Fruit fly (Drosophila melanogaster): ENCODE results near the gene CG15544.

CG15544 gene

dm6 chr3R:30802115-30802682, 25.4 kb upstream of the CG15544 start (continued):
- peak; percentile 3 for TF ChIP-seq CG3995 (GFP tag; optimal IDR thresholded peaks at IDR 0.05)
- TF ChIP-seq CG15514 (GFP tag; optimal IDR thresholded peaks at IDR 0.05), result peak; percentile 40
- no peak for TF ChIP-seq CG31388 (GFP tag; optimal IDR thresholded peaks at IDR 0.05)
- TF ChIP-seq CG10209 (GFP tag; optimal IDR thresholded peaks at IDR 0.05), result peak; percentile 16
- TF ChIP-seq Vsx1 (GFP tag; optimal IDR thresholded peaks at IDR 0.05), result peak; percentile 42
- peak; percentile 40 for TF ChIP-seq cwo (GFP tag; optimal IDR thresholded peaks at IDR 0.05)
- no peak for TF ChIP-seq Elba2 (GFP tag; optimal IDR thresholded peaks at IDR 0.05)
- no peak for TF ChIP-seq sima (GFP tag; optimal IDR thresholded peaks at IDR 0.05)
- no peak for TF ChIP-seq cad (GFP tag; optimal IDR thresholded peaks at IDR 0.05)
- TF ChIP-seq gsb (GFP tag; IDR thresholded peaks at IDR 0.05), result 0 out of 2 replicates have a peak, but pooled peaks have one; percentile 48
- peak; percentile 7 for TF ChIP-seq unpg (GFP tag; optimal IDR thresholded peaks at IDR 0.05)
- TF ChIP-seq bsh (GFP tag; optimal IDR thresholded peaks at IDR 0.05), result no peak
- no peak for TF ChIP-seq Xbp1 (GFP tag; optimal IDR thresholded peaks at IDR 0.05)
- TF ChIP-seq TFAM (GFP tag; optimal IDR thresholded peaks at IDR 0.05), result no peak
- no peak for TF ChIP-seq CG31441 (GFP tag; IDR thresholded peaks at IDR 0.05)
- TF ChIP-seq chif (GFP tag; optimal IDR thresholded peaks at IDR 0.05), result no peak
- peak; percentile 25; the same call in 1 of the 2 replicates for TF ChIP-seq Rfx (GFP tag; IDR thresholded peaks at IDR 0.05)
- TF ChIP-seq gsb-n (tag; optimal IDR thresholded peaks at IDR 0.05), result no peak
- TF ChIP-seq CG15269 (tag; optimal IDR thresholded peaks at IDR 0.05), result peak; percentile 8
- no peak for TF ChIP-seq Lpt (GFP tag; optimal IDR thresholded peaks at IDR 0.05)
- TF ChIP-seq repo (GFP tag; optimal IDR thresholded peaks at IDR 0.05), result no peak
- TF ChIP-seq Hsf (GFP tag; optimal IDR thresholded peaks at IDR 0.05), result no peak
- peak; percentile 31 for TF ChIP-seq lilli (GFP tag; optimal IDR thresholded peaks at IDR 0.05)
- TF ChIP-seq emc (GFP tag; optimal IDR thresholded peaks at IDR 0.05), result no peak
- 0 out of 2 replicates have a peak, but pooled peaks have one; percentile 8 for TF ChIP-seq CG17328 (GFP tag; IDR thresholded peaks at IDR 0.05)
- no peak for TF ChIP-seq tup (GFP tag; optimal IDR thresholded peaks at IDR 0.05)
- peak; percentile 27 for TF ChIP-seq org-1 (GFP tag; optimal IDR thresholded peaks at IDR 0.05)
- peak; percentile 51 for TF ChIP-seq CG13296 (GFP tag; optimal IDR thresholded peaks at IDR 0.05)
- TF ChIP-seq Fer2 (tag; optimal IDR thresholded peaks at IDR 0.05), result peak; percentile 8
- peak; percentile 55; the same call in 1 of the 2 replicates for TF ChIP-seq Atf6 (GFP tag; IDR thresholded peaks at IDR 0.05)
- peak; percentile 42 for TF ChIP-seq CG3281 (GFP tag; optimal IDR thresholded peaks at IDR 0.05)
- no peak for TF ChIP-seq HLH4C (GFP tag; IDR thresholded peaks at IDR 0.05; ENCODE audit: partially characterized antibody)
- TF ChIP-seq crp (GFP tag; optimal IDR thresholded peaks at IDR 0.05), result no peak
- TF ChIP-seq CG4282 (GFP tag; optimal IDR thresholded peaks at IDR 0.05), result peak; percentile 21
- TF ChIP-seq Hmx (GFP tag; optimal IDR thresholded peaks at IDR 0.05), result no peak
- peak; percentile 23 for TF ChIP-seq CG13624 (GFP tag; optimal IDR thresholded peaks at IDR 0.05)
- no peak for TF ChIP-seq pfk (GFP tag; optimal IDR thresholded peaks at IDR 0.05)
- TF ChIP-seq CG11093 (GFP tag; IDR thresholded peaks at IDR 0.05), result no peak
- TF ChIP-seq CG6683 (GFP tag; optimal IDR thresholded peaks at IDR 0.05), result peak; percentile 24
- peak; percentile 70 for TF ChIP-seq sens (GFP tag)
- TF ChIP-seq onecut (GFP tag; IDR thresholded peaks at IDR 0.05), result no peak
- TF ChIP-seq lab (GFP tag; optimal IDR thresholded peaks at IDR 0.05), result peak; percentile 77
- no peak for TF ChIP-seq CG10431 (GFP tag; optimal IDR thresholded peaks at IDR 0.05)
- no peak for TF ChIP-seq HLH54F (GFP tag; optimal IDR thresholded peaks at IDR 0.05)
- peak; percentile 97 for TF ChIP-seq sd (tag; optimal IDR thresholded peaks at IDR 0.05)
- TF ChIP-seq Hr51 (GFP tag; optimal IDR thresholded peaks at IDR 0.05), result peak in 1 of 2 experiments; percentile 37
- TF ChIP-seq NfI (GFP tag; optimal IDR thresholded peaks at IDR 0.05), result no peak
- TF ChIP-seq YL-1 (GFP tag; optimal IDR thresholded peaks at IDR 0.05), result no peak
- peak; percentile 55 for TF ChIP-seq B-H2 (GFP tag; optimal IDR thresholded peaks at IDR 0.05)
- TF ChIP-seq CG12071 (GFP tag; optimal IDR thresholded peaks at IDR 0.05), result peak; percentile 28

All from whole organism, embryonic.